Fruit fly (Drosophila melanogaster): ENCODE results near the gene EndoGI.

The EndoGI gene

dm6 chr2L:16287602-16288392 lies 30.3 kb downstream of the EndoGI start, which contains the start of the genes crp and pkaap:
Gene crp (minus strand): TSS chr2L:16287730.
Gene pkaap (plus strand): TSS chr2L:16288290.
- TF ChIP-seq CG12768 (GFP tag; optimal IDR thresholded peaks at IDR 0.05) (peak; percentile 77), Hr96 (GFP tag; optimal IDR thresholded peaks at IDR 0.05) (peak; percentile 91), Mnt (GFP tag; optimal IDR thresholded peaks at IDR 0.05) (peak; percentile 91), pad (GFP tag; optimal IDR thresholded peaks at IDR 0.05) (peak; percentile 73), CG7045 (GFP tag; optimal IDR thresholded peaks at IDR 0.05) (peak; percentile 67), toe (GFP tag; optimal IDR thresholded peaks at IDR 0.05) (peak; percentile 92), Clk (GFP tag; optimal IDR thresholded peaks at IDR 0.05) (peak; percentile 63), CG11617 (GFP tag; optimal IDR thresholded peaks at IDR 0.05) (peak; percentile 58), CG33017 (tag; optimal IDR thresholded peaks at IDR 0.05) (peak; percentile 40), Crg-1 (GFP tag; optimal IDR thresholded peaks at IDR 0.05) (peak; percentile 94), cic (GFP tag; optimal IDR thresholded peaks at IDR 0.05) (peak; percentile 82), CG7101 (tag; optimal IDR thresholded peaks at IDR 0.05) (peak; percentile 73), CG5204 (GFP tag; optimal IDR thresholded peaks at IDR 0.05) (no peak), cnc (optimal IDR thresholded peaks at IDR 0.05) (no peak), tj (GFP tag; optimal IDR thresholded peaks at IDR 0.05) (peak; percentile 60), CG14711 (tag; optimal IDR thresholded peaks at IDR 0.05) (peak; percentile 69), bab1 (GFP tag; optimal IDR thresholded peaks at IDR 0.05) (peak; percentile 64), kay (GFP tag; ENCODE audit: borderline replicate concordance) (peak; percentile 97), ovo (GFP tag; optimal IDR thresholded peaks at IDR 0.05) (peak; percentile 93), CG1620 (GFP tag; optimal IDR thresholded peaks at IDR 0.05) (peak; percentile 96)

- TF ChIP-seq CG5204 (GFP tag; optimal IDR thresholded peaks at IDR 0.05): no peak
Measured at dm6 chr2L:16288393-16288731, 30.9 kb downstream of the EndoGI start.

- no peak for TF ChIP-seq ovo (GFP tag; optimal IDR thresholded peaks at IDR 0.05)
- no peak for TF ChIP-seq kay (GFP tag; ENCODE audit: borderline replicate concordance)
- no peak for TF ChIP-seq cnc (optimal IDR thresholded peaks at IDR 0.05)
- no peak for TF ChIP-seq CG33017 (tag; optimal IDR thresholded peaks at IDR 0.05)
- TF ChIP-seq CG7101 (tag; optimal IDR thresholded peaks at IDR 0.05): no peak
- no peak for TF ChIP-seq Mnt (GFP tag; optimal IDR thresholded peaks at IDR 0.05)
- no peak for TF ChIP-seq Clk (GFP tag; optimal IDR thresholded peaks at IDR 0.05)
- no peak for TF ChIP-seq Hr96 (GFP tag; optimal IDR thresholded peaks at IDR 0.05)
- TF ChIP-seq tj (GFP tag; optimal IDR thresholded peaks at IDR 0.05): no peak
- no peak for TF ChIP-seq CG5204 (GFP tag; optimal IDR thresholded peaks at IDR 0.05)
- no peak for TF ChIP-seq pad (GFP tag; optimal IDR thresholded peaks at IDR 0.05)
Measured at dm6 chr2L:16290984-16291383, 33.5 kb downstream of the EndoGI start, which contains the start of gene CG17329. Gene CG17329 (plus strand): TSS chr2L:16291284.

- TF ChIP-seq CG11617 (GFP tag; optimal IDR thresholded peaks at IDR 0.05) (no peak), bab1 (GFP tag; optimal IDR thresholded peaks at IDR 0.05) (no peak), cnc (optimal IDR thresholded peaks at IDR 0.05) (no peak), CG14711 (tag; optimal IDR thresholded peaks at IDR 0.05) (no peak), cic (GFP tag; optimal IDR thresholded peaks at IDR 0.05) (no peak), CG33017 (tag; optimal IDR thresholded peaks at IDR 0.05) (no peak), tj (GFP tag; optimal IDR thresholded peaks at IDR 0.05) (no peak), Mnt (GFP tag; optimal IDR thresholded peaks at IDR 0.05) (no peak), ovo (GFP tag; optimal IDR thresholded peaks at IDR 0.05) (no peak), Hr96 (GFP tag; optimal IDR thresholded peaks at IDR 0.05) (no peak), kay (GFP tag; ENCODE audit: borderline replicate concordance) (no peak)
Measured at dm6 chr2L:16292975-16293501, 35.5 kb downstream of the EndoGI start, which contains the start of gene CG13258. Gene CG13258 (minus strand): TSS chr2L:16293025.

dm6 chr2L:16293703-16294233 lies 36.3 kb downstream of the EndoGI start, which contains the start of gene Cyp303a1:
Gene Cyp303a1 (plus strand): TSS chr2L:16294183.
- TF ChIP-seq CG33017 (tag; optimal IDR thresholded peaks at IDR 0.05) (no peak), CG14711 (tag; optimal IDR thresholded peaks at IDR 0.05) (no peak), cnc (optimal IDR thresholded peaks at IDR 0.05) (no peak), Clk (GFP tag; optimal IDR thresholded peaks at IDR 0.05) (no peak), Mnt (GFP tag; optimal IDR thresholded peaks at IDR 0.05) (no peak), Hr96 (GFP tag; optimal IDR thresholded peaks at IDR 0.05) (no peak), tj (GFP tag; optimal IDR thresholded peaks at IDR 0.05) (no peak), CG12768 (GFP tag; optimal IDR thresholded peaks at IDR 0.05) (no peak), CG1620 (GFP tag; optimal IDR thresholded peaks at IDR 0.05) (no peak), cic (GFP tag; optimal IDR thresholded peaks at IDR 0.05) (no peak), CG5204 (GFP tag; optimal IDR thresholded peaks at IDR 0.05) (no peak), CG7045 (GFP tag; optimal IDR thresholded peaks at IDR 0.05) (no peak), pad (GFP tag; optimal IDR thresholded peaks at IDR 0.05) (no peak), toe (GFP tag; optimal IDR thresholded peaks at IDR 0.05) (no peak), CG11617 (GFP tag; optimal IDR thresholded peaks at IDR 0.05) (no peak), CG7101 (tag; optimal IDR thresholded peaks at IDR 0.05) (no peak), ovo (GFP tag; optimal IDR thresholded peaks at IDR 0.05) (no peak), bab1 (GFP tag; optimal IDR thresholded peaks at IDR 0.05) (no peak), kay (GFP tag; ENCODE audit: borderline replicate concordance) (no peak), Crg-1 (GFP tag; optimal IDR thresholded peaks at IDR 0.05) (no peak)
